Fruit fly (Drosophila melanogaster): ENCODE results near the gene sunn.

DNA sequence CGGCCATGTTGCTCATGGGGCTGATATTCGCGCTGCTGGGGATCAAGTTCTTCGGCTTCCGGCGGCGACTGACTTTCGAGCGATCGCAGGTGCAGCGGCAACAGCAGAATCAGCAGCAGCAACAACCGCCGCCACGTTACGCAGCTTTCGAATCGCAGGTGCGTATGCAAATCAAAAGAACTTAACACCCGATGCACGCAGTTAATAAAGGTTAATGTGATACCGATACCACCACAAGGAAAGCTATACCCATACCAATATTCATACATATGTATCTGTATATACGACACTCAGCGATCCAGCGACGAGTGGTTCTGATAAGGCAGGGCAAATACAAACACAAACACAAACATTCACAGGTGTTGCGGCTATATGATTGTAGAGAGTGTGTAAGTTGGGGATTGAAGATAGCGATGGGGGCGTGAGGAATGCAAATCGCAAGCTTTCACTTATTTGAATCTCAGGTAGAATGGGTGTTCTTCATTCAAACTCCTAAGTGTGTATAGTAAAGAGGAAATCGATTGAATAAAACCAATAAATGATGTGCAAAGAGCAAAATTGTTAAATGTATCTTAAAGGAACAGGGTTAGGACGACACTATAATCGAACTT lies 49.3 kb downstream of the sunn start:
- TF ChIP-seq CG9948 (tag; optimal IDR thresholded peaks at IDR 0.05), result no peak
- TF ChIP-seq CG10348 (GFP tag; IDR thresholded peaks at IDR 0.05), result no peak
- peak; percentile 7 for TF ChIP-seq EcR (GFP tag; optimal IDR thresholded peaks at IDR 0.05)
- no peak for TF ChIP-seq gl (tag; optimal IDR thresholded peaks at IDR 0.05)

Data from whole organism, pupa.